Fruit fly (Drosophila melanogaster): Measurements from ENCODE around the gene CG42655.
A peak's percentile ranks its signal among the peaks of the same experiment; 100 is the strongest.

CG42655 gene

dm6 chr3L:19939024-19939423, 14.5 kb downstream of the CG42655 start, which contains the start of gene Ac76E:
Gene Ac76E, plus strand, starts transcription at chr3L:19939287.
- no peak for TF ChIP-seq dsf (GFP tag; optimal IDR thresholded peaks at IDR 0.05; ENCODE audit: borderline replicate concordance)
- TF ChIP-seq Dif (GFP tag; optimal IDR thresholded peaks at IDR 0.05; ENCODE audit: partially characterized antibody): peak; percentile 38
- peak; percentile 51 for TF ChIP-seq Myc (optimal IDR thresholded peaks at IDR 0.05)
- TF ChIP-seq Hr83 (GFP tag; optimal IDR thresholded peaks at IDR 0.05; ENCODE audit: poor library complexity, severe bottlenecking): peak; percentile 11
- peak; percentile 0 for TF ChIP-seq h (GFP tag; optimal IDR thresholded peaks at IDR 0.05)

dm6 chr3L:19932917-19933316, 20.6 kb downstream of the CG42655 start:
- TF ChIP-seq psq (GFP tag; optimal IDR thresholded peaks at IDR 0.05) (no peak), GATAd (GFP tag; optimal IDR thresholded peaks at IDR 0.05) (no peak), dsf (GFP tag; optimal IDR thresholded peaks at IDR 0.05; ENCODE audit: borderline replicate concordance) (no peak), ey (GFP tag; optimal IDR thresholded peaks at IDR 0.05) (no peak), Mio (GFP tag; optimal IDR thresholded peaks at IDR 0.05) (no peak), Hnf4 (GFP tag; optimal IDR thresholded peaks at IDR 0.05) (peak; percentile 61), woc (GFP tag; optimal IDR thresholded peaks at IDR 0.05) (no peak), brk (GFP tag; optimal IDR thresholded peaks at IDR 0.05) (no peak), Myc (optimal IDR thresholded peaks at IDR 0.05) (no peak), CG32264 (GFP tag; optimal IDR thresholded peaks at IDR 0.05) (no peak), pan (optimal IDR thresholded peaks at IDR 0.05) (no peak), jim (GFP tag; optimal IDR thresholded peaks at IDR 0.05) (no peak), Dif (GFP tag; optimal IDR thresholded peaks at IDR 0.05; ENCODE audit: partially characterized antibody) (no peak), fru (GFP tag; optimal IDR thresholded peaks at IDR 0.05) (peak; percentile 5), tai (GFP tag; optimal IDR thresholded peaks at IDR 0.05) (no peak), Abd-B (GFP tag; optimal IDR thresholded peaks at IDR 0.05) (no peak), Jra (GFP tag; optimal IDR thresholded peaks at IDR 0.05) (peak; percentile 46), foxo (GFP tag; optimal IDR thresholded peaks at IDR 0.05) (peak in 1 of 2 experiments; percentile 28), rgr (GFP tag; optimal IDR thresholded peaks at IDR 0.05) (peak; percentile 38), sage (GFP tag; optimal IDR thresholded peaks at IDR 0.05) (no peak), CG9705 (GFP tag; optimal IDR thresholded peaks at IDR 0.05) (no peak), Dfd (GFP tag; optimal IDR thresholded peaks at IDR 0.05) (no peak), Hr78 (GFP tag; optimal IDR thresholded peaks at IDR 0.05) (no peak), Sp1 (GFP tag; optimal IDR thresholded peaks at IDR 0.05) (no peak), dmrt93B (GFP tag; optimal IDR thresholded peaks at IDR 0.05) (no peak), Rel (GFP tag; optimal IDR thresholded peaks at IDR 0.05) (no peak), Rel (tag; optimal IDR thresholded peaks at IDR 0.05) (no peak), Vsx2 (GFP tag; optimal IDR thresholded peaks at IDR 0.05; ENCODE audit: partially characterized antibody) (no peak), N (GFP tag; optimal IDR thresholded peaks at IDR 0.05) (no peak), br (GFP tag; optimal IDR thresholded peaks at IDR 0.05) (peak; percentile 13), OdsH (GFP tag; optimal IDR thresholded peaks at IDR 0.05) (peak; percentile 51), CrebA (GFP tag; optimal IDR thresholded peaks at IDR 0.05; ENCODE audit: borderline replicate concordance) (no peak), h (GFP tag; optimal IDR thresholded peaks at IDR 0.05) (peak; percentile 32), Hr83 (GFP tag; optimal IDR thresholded peaks at IDR 0.05; ENCODE audit: poor library complexity, severe bottlenecking) (peak; percentile 83), usp (GFP tag; optimal IDR thresholded peaks at IDR 0.05) (no peak), dl (GFP tag; optimal IDR thresholded peaks at IDR 0.05; ENCODE audit: insufficient read depth in 1 of 2, partially characterized antibody in 2 of 2) (no peak), sv (GFP tag; optimal IDR thresholded peaks at IDR 0.05) (no peak), HLH106 (tag; optimal IDR thresholded peaks at IDR 0.05) (no peak), lola (GFP tag; optimal IDR thresholded peaks at IDR 0.05) (no peak)

- no peak for TF ChIP-seq dl (GFP tag; optimal IDR thresholded peaks at IDR 0.05; ENCODE audit: insufficient read depth in 1 of 2, partially characterized antibody in 2 of 2)
- TF ChIP-seq dmrt93B (GFP tag; optimal IDR thresholded peaks at IDR 0.05): no peak
- TF ChIP-seq CrebA (GFP tag; optimal IDR thresholded peaks at IDR 0.05; ENCODE audit: borderline replicate concordance): no peak
- no peak for TF ChIP-seq sv (GFP tag; optimal IDR thresholded peaks at IDR 0.05)
- no peak for TF ChIP-seq CG9705 (GFP tag; optimal IDR thresholded peaks at IDR 0.05)
- TF ChIP-seq brk (GFP tag; optimal IDR thresholded peaks at IDR 0.05): no peak
- no peak for TF ChIP-seq Vsx2 (GFP tag; optimal IDR thresholded peaks at IDR 0.05; ENCODE audit: partially characterized antibody)
- TF ChIP-seq h (GFP tag; optimal IDR thresholded peaks at IDR 0.05): no peak
- TF ChIP-seq sage (GFP tag; optimal IDR thresholded peaks at IDR 0.05): no peak
- no peak for TF ChIP-seq Mio (GFP tag; optimal IDR thresholded peaks at IDR 0.05)
- no peak for TF ChIP-seq br (GFP tag; optimal IDR thresholded peaks at IDR 0.05)
- no peak for TF ChIP-seq HLH106 (tag; optimal IDR thresholded peaks at IDR 0.05)
- no peak for TF ChIP-seq Abd-B (GFP tag; optimal IDR thresholded peaks at IDR 0.05)
- no peak for TF ChIP-seq woc (GFP tag; optimal IDR thresholded peaks at IDR 0.05)
- TF ChIP-seq N (GFP tag; optimal IDR thresholded peaks at IDR 0.05): no peak
- TF ChIP-seq Hr83 (GFP tag; optimal IDR thresholded peaks at IDR 0.05; ENCODE audit: poor library complexity, severe bottlenecking): no peak
- TF ChIP-seq Hr78 (GFP tag; optimal IDR thresholded peaks at IDR 0.05): no peak
- no peak for TF ChIP-seq GATAd (GFP tag; optimal IDR thresholded peaks at IDR 0.05)
Measured at dm6 chr3L:19931391-19931790, 22.1 kb downstream of the CG42655 start, which contains the start of gene CG46462. Gene CG46462, plus strand, starts transcription at chr3L:19931691.
